Worm (Caenorhabditis elegans) whole organism, early embryonic: ENCODE results near the gene H38K22.9.

Experiments
- B0310.2 ChIP-seq: sonication (generic microtip); optimal IDR thresholded peaks from 2 replicates; lab custom pipeline; 2016; ENCODE audit warnings: mild to moderate bottlenecking, missing genetic modification characterization, missing compliant biosample characterization
- F13C5.2 ChIP-seq: sonication (generic microtip); optimal IDR thresholded peaks from 2 replicates; lab custom pipeline; 2017; ENCODE audit warnings: mild to moderate bottlenecking, missing genetic modification characterization, inconsistent platforms, missing compliant biosample characterization
- aly-1 ChIP-seq: sonication (generic microtip); optimal IDR thresholded peaks from 2 replicates; lab custom pipeline; 2016; ENCODE audit warnings: missing genetic modification characterization, missing compliant biosample characterization
- ama-1 ChIP-seq: fragments of 150-350 bp; optimal IDR thresholded peaks from 2 replicates; lab custom pipeline; 2014
- ceh-13 ChIP-seq: fragments of 200-800 bp; sonication (Bioruptor generic); optimal IDR thresholded peaks from 2 replicates; lab custom pipeline; 2018; ENCODE audit warnings: mild to moderate bottlenecking, missing genetic modification characterization, missing compliant biosample characterization
- ceh-36 ChIP-seq: sonication (generic microtip); optimal IDR thresholded peaks from 2 replicates; lab custom pipeline; 2016; ENCODE audit warnings: missing genetic modification characterization, inconsistent platforms, missing compliant biosample characterization
- ets-7 ChIP-seq: sonication (generic microtip); optimal IDR thresholded peaks from 2 replicates; lab custom pipeline; 2016; ENCODE audit warnings: missing genotype, missing genetic modification characterization, missing compliant biosample characterization
- flt-1 ChIP-seq: fragments of 200-800 bp; sonication (Bioruptor generic); IDR thresholded peaks from 2 replicates; pipeline ENCODE4 v1.3.6; 2022; ENCODE audit warnings: missing genetic modification characterization, missing compliant biosample characterization
- hmbx-1 ChIP-seq: sonication (generic microtip); optimal IDR thresholded peaks from 2 replicates; lab custom pipeline; 2016; ENCODE audit warnings: mild to moderate bottlenecking, missing genetic modification characterization, missing compliant biosample characterization
- hmg-4 ChIP-seq: fragments of 200-800 bp; sonication (Bioruptor generic); optimal IDR thresholded peaks from 2 replicates; lab custom pipeline; 2018; ENCODE audit warnings: mild to moderate bottlenecking, missing genetic modification characterization, missing compliant biosample characterization
- hnd-1 ChIP-seq: sonication (generic microtip); optimal IDR thresholded peaks from 2 replicates; lab custom pipeline; 2016; ENCODE audit warnings: missing genetic modification characterization, missing compliant biosample characterization
- pes-1 ChIP-seq: fragments of 200-800 bp; sonication (Bioruptor generic); IDR thresholded peaks from 2 replicates; pipeline ENCODE4 v1.3.6; 2022; ENCODE audit warnings: missing genetic modification reagents, missing genetic modification characterization, missing compliant biosample characterization
- scrt-1 ChIP-seq: fragments of 200-800 bp; sonication (Bioruptor generic); IDR thresholded peaks from 2 replicates; pipeline ENCODE4 v1.3.6; 2022; ENCODE audit warnings: missing genetic modification characterization, missing compliant biosample characterization
- sea-1 ChIP-seq: fragments of 200-800 bp; sonication (Bioruptor generic); conservative IDR thresholded peaks from 2 replicates; pipeline ENCODE4 v1.3.6; 2022; ENCODE audit warnings: missing genetic modification characterization, missing compliant biosample characterization
- tbx-11 ChIP-seq: fragments of 200-800 bp; sonication (Bioruptor generic); IDR thresholded peaks from 2 replicates; pipeline ENCODE4 v1.3.6; 2022; ENCODE audit warnings: missing genetic modification characterization, missing compliant biosample characterization
- tbx-37 ChIP-seq: fragments of 200-800 bp; sonication (Bioruptor generic); conservative IDR thresholded peaks from 2 replicates; pipeline ENCODE4 v1.3.6; 2022; ENCODE audit warnings: missing genetic modification reagents, missing genetic modification characterization, missing compliant biosample characterization
- tra-4 ChIP-seq: sonication (generic microtip); optimal IDR thresholded peaks from 2 replicates; lab custom pipeline; 2017; ENCODE audit warnings: missing genetic modification characterization, missing compliant biosample characterization

Gene H38K22.9

DNA sequence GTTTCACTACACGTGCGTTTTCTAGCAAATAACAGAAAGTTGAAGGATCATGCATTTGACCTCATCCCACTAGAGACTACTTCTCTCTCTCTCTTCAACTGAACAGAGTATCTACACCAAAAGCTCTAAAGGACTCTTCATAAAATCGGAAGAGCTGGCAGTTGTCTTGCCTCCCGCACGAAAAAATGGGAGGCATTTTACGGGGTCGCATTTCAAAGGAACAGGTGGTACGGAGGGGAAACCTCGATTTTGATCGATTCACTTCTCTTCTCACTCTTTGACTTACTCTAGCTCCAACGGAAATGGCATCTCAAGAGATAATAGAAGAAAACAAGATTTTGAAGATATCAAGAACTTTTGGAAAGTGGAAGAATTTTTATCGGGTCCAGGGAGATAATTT, 40.8 kb upstream of the H38K22.9 start:
- no peak for TF ChIP-seq scrt-1 (GFP tag; lab: Robert Waterston, UW)
- no peak for TF ChIP-seq B0310.2 (tag; lab: Kevin White, UChicago)
- TF ChIP-seq flt-1 (GFP tag; lab: Robert Waterston, UW): no peak
- no peak for TF ChIP-seq hmg-4 (GFP tag; lab: Kevin White, UChicago)
- no peak for TF ChIP-seq ets-7 (tag; lab: Kevin White, UChicago)
- no peak for TF ChIP-seq ceh-13
- no peak for TF ChIP-seq sea-1 (GFP tag; lab: Robert Waterston, UW)
- TF ChIP-seq tra-4 (tag; lab: Kevin White, UChicago): no peak
- no peak for TF ChIP-seq tbx-37
- no peak for TF ChIP-seq aly-1 (tag; lab: Kevin White, UChicago)

DNA sequence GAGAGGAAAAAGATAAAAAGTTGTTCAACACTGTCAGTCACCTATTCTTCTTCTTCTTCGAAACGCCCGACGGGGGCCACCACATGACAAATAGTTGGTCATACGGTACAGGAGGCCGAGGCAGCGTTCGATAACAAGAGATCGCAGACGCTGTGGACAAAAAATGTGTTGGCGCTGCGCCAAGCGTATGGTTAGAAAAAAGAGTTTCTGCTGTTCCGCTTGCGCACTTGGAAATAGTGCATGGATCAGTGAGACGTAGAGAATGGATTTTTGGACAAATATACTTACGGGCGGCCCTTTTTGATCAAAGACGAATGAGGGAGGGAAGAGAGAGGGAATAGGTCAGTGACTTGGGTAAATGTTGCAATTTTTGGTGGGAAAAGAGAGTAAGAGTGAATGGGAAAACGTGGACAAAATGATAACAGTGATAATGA, 39.2 kb upstream of the H38K22.9 start:
- no peak for TF ChIP-seq ama-1 (lab: Kevin White, UChicago)
- no peak for TF ChIP-seq B0310.2 (tag; lab: Kevin White, UChicago)
- no peak for TF ChIP-seq tbx-37
- no peak for TF ChIP-seq ets-7 (tag; lab: Kevin White, UChicago)
- TF ChIP-seq hnd-1 (tag; lab: Kevin White, UChicago): no peak
- TF ChIP-seq F13C5.2: no peak
- no peak for TF ChIP-seq ceh-13
- no peak for TF ChIP-seq hmbx-1 (tag; lab: Kevin White, UChicago)
- no peak for TF ChIP-seq ceh-36 (tag; lab: Kevin White, UChicago)
- TF ChIP-seq hmg-4 (GFP tag; lab: Kevin White, UChicago): no peak
- TF ChIP-seq flt-1 (GFP tag; lab: Robert Waterston, UW): no peak
- TF ChIP-seq tra-4 (tag; lab: Kevin White, UChicago): no peak
- TF ChIP-seq aly-1 (tag; lab: Kevin White, UChicago): no peak
- TF ChIP-seq tbx-11 (GFP tag; lab: Robert Waterston, UW): no peak
- no peak for TF ChIP-seq sea-1 (GFP tag; lab: Robert Waterston, UW)
- no peak for TF ChIP-seq scrt-1 (GFP tag; lab: Robert Waterston, UW)
- TF ChIP-seq pes-1 (GFP tag; lab: Robert Waterston, UW): no peak

DNA sequence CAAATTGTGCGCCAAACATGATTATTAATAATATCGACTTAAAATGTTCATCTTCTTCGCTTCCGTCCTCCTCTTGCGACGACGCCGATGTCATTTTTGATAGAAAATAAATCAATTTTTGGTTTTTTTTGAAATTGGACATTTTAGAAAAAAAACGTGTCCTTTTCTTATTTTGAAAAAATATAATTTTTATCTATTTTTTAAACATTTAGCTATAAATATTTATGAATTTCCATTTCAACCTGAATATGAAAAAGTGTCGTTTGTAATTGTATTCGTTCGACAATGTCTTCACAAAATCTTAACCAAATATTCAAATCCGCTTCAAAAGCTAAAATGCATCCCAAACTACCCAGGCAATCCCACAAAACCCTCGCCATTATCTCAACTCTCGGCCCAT, 36.6 kb upstream of the H38K22.9 start, which contains the start of gene R10E4.3:
Gene R10E4.3 (minus strand): TSS at position 101 of the 400 bp plus-strand sequence.
- TF ChIP-seq hnd-1 (tag; lab: Kevin White, UChicago) (no peak), hmbx-1 (tag; lab: Kevin White, UChicago) (no peak), ceh-36 (tag; lab: Kevin White, UChicago) (no peak), ceh-13 (no peak), F13C5.2 (no peak), hmg-4 (GFP tag; lab: Kevin White, UChicago) (no peak), B0310.2 (tag; lab: Kevin White, UChicago) (no peak), aly-1 (tag; lab: Kevin White, UChicago) (no peak), flt-1 (GFP tag; lab: Robert Waterston, UW) (no peak), tbx-37 (no peak), ets-7 (tag; lab: Kevin White, UChicago) (no peak), tbx-11 (GFP tag; lab: Robert Waterston, UW) (no peak), pes-1 (GFP tag; lab: Robert Waterston, UW) (no peak), sea-1 (GFP tag; lab: Robert Waterston, UW) (no peak), tra-4 (tag; lab: Kevin White, UChicago) (no peak), scrt-1 (GFP tag; lab: Robert Waterston, UW) (no peak), ama-1 (lab: Kevin White, UChicago) (no peak)

DNA sequence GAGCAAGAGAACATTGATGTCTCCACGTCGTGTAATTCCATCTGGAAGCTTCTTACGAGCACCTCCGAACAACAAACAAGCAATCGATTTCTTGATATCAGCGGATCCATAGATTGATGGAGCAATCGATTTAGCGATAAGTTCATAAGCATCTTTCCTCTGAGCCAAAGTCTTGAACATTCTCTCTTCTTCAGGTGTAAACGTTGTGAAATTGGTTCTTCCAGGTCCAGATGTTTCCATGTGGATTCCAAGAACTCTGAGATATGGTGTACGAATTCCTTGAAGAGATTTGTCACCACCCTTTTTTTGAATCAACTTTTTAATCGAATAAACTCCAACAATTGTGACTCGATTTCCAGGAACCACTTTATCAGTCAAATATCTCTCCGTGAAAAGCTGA, 34.0 kb upstream of the H38K22.9 start:
- TF ChIP-seq sea-1 (GFP tag; lab: Robert Waterston, UW) (no peak), ets-7 (tag; lab: Kevin White, UChicago) (no peak), tbx-37 (no peak), hmg-4 (GFP tag; lab: Kevin White, UChicago) (no peak), hmbx-1 (tag; lab: Kevin White, UChicago) (no peak), ceh-13 (no peak), hnd-1 (tag; lab: Kevin White, UChicago) (no peak), aly-1 (tag; lab: Kevin White, UChicago) (no peak)

DNA sequence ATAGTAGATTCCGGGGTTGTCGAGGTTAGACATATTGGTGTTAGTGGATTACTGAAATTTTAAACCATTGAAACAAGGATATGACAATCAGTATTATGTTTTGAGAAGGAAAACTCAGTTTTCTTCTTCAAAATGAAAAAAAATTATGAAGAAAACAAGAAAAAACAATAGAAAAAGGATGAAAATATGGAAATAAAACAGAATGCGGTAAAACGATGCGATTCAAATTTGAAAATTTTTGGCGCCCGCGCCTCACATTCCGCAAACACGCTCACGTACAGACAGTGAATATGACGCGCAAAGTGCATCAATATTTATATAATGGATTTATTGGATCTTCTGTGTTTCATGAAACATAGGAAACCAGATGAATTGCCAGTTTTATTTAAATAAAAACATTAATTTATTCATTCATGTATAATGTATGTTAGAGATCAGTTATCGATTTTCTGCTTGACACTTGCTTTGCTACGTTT, 32.7 kb upstream of the H38K22.9 start, which contains the start of gene mcm-5:
Gene mcm-5 (minus strand): TSS at position 51 of the 476 bp plus-strand sequence.
- TF ChIP-seq hmg-4 (GFP tag; lab: Kevin White, UChicago) (no peak), aly-1 (tag; lab: Kevin White, UChicago) (no peak), flt-1 (GFP tag; lab: Robert Waterston, UW) (no peak), tbx-37 (no peak)

DNA sequence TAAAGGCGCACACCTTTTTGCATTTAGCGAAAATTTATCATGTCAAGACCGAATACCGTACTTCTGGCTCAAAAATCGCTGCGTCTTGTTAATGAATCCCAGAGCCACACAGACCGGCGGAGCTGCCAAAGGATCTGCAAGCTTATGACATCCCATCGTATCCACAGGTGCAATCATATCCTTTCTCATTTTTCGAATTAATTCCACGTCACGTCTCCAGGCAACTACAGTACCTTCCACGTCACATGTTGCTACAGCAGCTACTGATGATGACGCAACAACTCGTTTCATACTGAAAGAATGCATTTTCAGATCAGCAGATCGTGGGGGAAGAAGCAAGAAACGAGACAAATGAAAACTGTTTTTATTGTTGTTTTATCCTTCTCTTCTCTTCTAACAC, 30.9 kb upstream of the H38K22.9 start, which contains the start of gene R10E4.6:
Gene R10E4.6 (plus strand): TSS at position 301 of the 400 bp plus-strand sequence.
- TF ChIP-seq scrt-1 (GFP tag; lab: Robert Waterston, UW) (no peak), tbx-11 (GFP tag; lab: Robert Waterston, UW) (no peak), hmg-4 (GFP tag; lab: Kevin White, UChicago) (no peak), F13C5.2 (no peak), tra-4 (tag; lab: Kevin White, UChicago) (no peak), flt-1 (GFP tag; lab: Robert Waterston, UW) (no peak), aly-1 (tag; lab: Kevin White, UChicago) (no peak), sea-1 (GFP tag; lab: Robert Waterston, UW) (no peak), B0310.2 (tag; lab: Kevin White, UChicago) (no peak), hmbx-1 (tag; lab: Kevin White, UChicago) (no peak), tbx-37 (no peak), ceh-36 (tag; lab: Kevin White, UChicago) (no peak), pes-1 (GFP tag; lab: Robert Waterston, UW) (no peak)

DNA sequence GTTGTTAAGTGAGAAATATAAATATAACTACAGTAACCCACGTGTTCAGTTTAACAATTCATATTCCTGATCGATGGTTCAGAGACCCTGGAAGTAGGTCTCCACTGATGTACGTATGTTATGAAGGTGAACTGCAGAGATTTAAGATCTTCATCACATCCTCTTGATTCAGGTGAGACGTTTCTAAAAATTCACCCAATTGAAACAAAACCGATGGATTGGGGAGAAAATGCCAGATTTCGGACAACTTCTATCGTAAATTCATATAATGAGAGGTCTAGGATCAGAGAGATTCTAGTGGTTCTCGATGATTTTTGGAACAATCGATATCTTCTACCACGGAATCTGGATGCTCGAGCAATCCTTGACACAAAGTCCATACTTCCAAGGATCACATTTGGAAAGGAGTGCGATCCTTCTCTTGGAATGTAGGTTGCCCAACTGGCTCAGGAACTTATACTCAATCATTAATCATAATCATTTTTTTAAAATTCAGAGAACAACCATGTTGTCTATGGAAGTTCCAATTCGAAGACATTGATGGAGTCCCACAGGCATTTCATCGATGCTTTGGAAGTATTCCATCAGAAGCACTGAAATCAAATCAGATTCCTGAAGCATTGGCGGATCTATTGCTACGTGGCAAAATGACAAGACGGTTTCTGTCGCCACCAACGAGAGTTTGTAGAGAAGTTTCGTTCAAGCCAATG, 29.7 kb upstream of the H38K22.9 start, which contains the start of the genes nth-1 and R10E4.7:
Gene nth-1 (minus strand): TSS at position 101 of the 710 bp plus-strand sequence.
Gene R10E4.7 (plus strand): TSS at position 660 of the 710 bp plus-strand sequence.
- TF ChIP-seq flt-1 (GFP tag; lab: Robert Waterston, UW): no peak
- no peak for TF ChIP-seq hnd-1 (tag; lab: Kevin White, UChicago)
- TF ChIP-seq ama-1 (lab: Kevin White, UChicago): no peak
- TF ChIP-seq tbx-37: no peak
- no peak for TF ChIP-seq tbx-11 (GFP tag; lab: Robert Waterston, UW)
- no peak for TF ChIP-seq hmbx-1 (tag; lab: Kevin White, UChicago)
- TF ChIP-seq pes-1 (GFP tag; lab: Robert Waterston, UW): no peak
- TF ChIP-seq B0310.2 (tag; lab: Kevin White, UChicago): no peak
- no peak for TF ChIP-seq F13C5.2
- no peak for TF ChIP-seq ceh-36 (tag; lab: Kevin White, UChicago)
- TF ChIP-seq tra-4 (tag; lab: Kevin White, UChicago): no peak
